Worm (Caenorhabditis elegans): ENCODE measurements around the gene Y56A3A.28.

The Y56A3A.28 gene

ce11 chrIII:11946062-11946749, 25.0 kb downstream of the Y56A3A.28 start (continued):
- TF ChIP-seq unc-62 (GFP tag; optimal IDR thresholded peaks at IDR 0.05) (no peak), K12H6.12 (tag; optimal IDR thresholded peaks at IDR 0.05) (peak; percentile 82), tbx-9 (tag; optimal IDR thresholded peaks at IDR 0.05; ENCODE audit: borderline replicate concordance) (no peak), nfyb-1 (GFP tag; IDR thresholded peaks at IDR 0.05) (peak; percentile 71; the same call in 1 of the 2 replicates), fkh-3 (tag; optimal IDR thresholded peaks at IDR 0.05) (no peak), nhr-80 (tag; optimal IDR thresholded peaks at IDR 0.05) (no peak), ets-4 (GFP tag; optimal IDR thresholded peaks at IDR 0.05) (no peak), akir-1 (GFP tag; optimal IDR thresholded peaks at IDR 0.05) (peak; percentile 43), rcor-1 (GFP tag; IDR thresholded peaks at IDR 0.05) (peak; percentile 82), xnd-1 (tag; optimal IDR thresholded peaks at IDR 0.05) (peak; percentile 37), ztf-26 (tag; optimal IDR thresholded peaks at IDR 0.05) (peak; percentile 37), madf-3 (GFP tag; IDR thresholded peaks at IDR 0.05) (0 out of 2 replicates have a peak, but pooled peaks have one; percentile 69), rpc-1 (optimal IDR thresholded peaks at IDR 0.05) (no peak), rpc-1 (tag; optimal IDR thresholded peaks at IDR 0.05) (no peak), pbrm-1 (GFP tag; IDR thresholded peaks at IDR 0.05) (peak; percentile 72), let-526 (GFP tag; IDR thresholded peaks at IDR 0.05) (peak; percentile 41; the same call in 1 of the 2 replicates), B0019.2 (GFP tag; conservative IDR thresholded peaks at IDR 0.05) (0 out of 2 replicates have a peak, but pooled peaks have one; percentile 43), nhr-90 (tag; optimal IDR thresholded peaks at IDR 0.05) (no peak), bed-1 (GFP tag; IDR thresholded peaks at IDR 0.05) (no peak), mel-28 (tag; optimal IDR thresholded peaks at IDR 0.05; ENCODE audit: borderline replicate concordance) (no peak), ama-1 (optimal IDR thresholded peaks at IDR 0.05) (no peak), ama-1 (GFP tag; optimal IDR thresholded peaks at IDR 0.05) (no peak), egrh-3 (GFP tag; IDR thresholded peaks at IDR 0.05) (0 out of 2 replicates have a peak, but pooled peaks have one; percentile 17), mes-4 (tag; optimal IDR thresholded peaks at IDR 0.05) (no peak), Y53G8AR.9 (GFP tag; conservative IDR thresholded peaks at IDR 0.05) (no peak), repo-1 (tag; optimal IDR thresholded peaks at IDR 0.05) (no peak), ztf-25 (GFP tag; IDR thresholded peaks at IDR 0.05) (no peak; the same call in 1 of the 2 replicates), lag-1 (GFP tag; IDR thresholded peaks at IDR 0.05) (0 out of 2 replicates have a peak, but pooled peaks have one; percentile 54), madf-8 (GFP tag; conservative IDR thresholded peaks at IDR 0.05) (peak; percentile 37), F22D6.2 (tag; optimal IDR thresholded peaks at IDR 0.05) (peak; percentile 49), egl-44 (GFP tag; IDR thresholded peaks at IDR 0.05) (no peak), madf-10 (tag; optimal IDR thresholded peaks at IDR 0.05) (peak; percentile 51), mcd-1 (GFP tag; IDR thresholded peaks at IDR 0.05) (peak; percentile 79), K11D2.4 (GFP tag; IDR thresholded peaks at IDR 0.05) (peak; percentile 77), hlh-12 (tag; optimal IDR thresholded peaks at IDR 0.05) (no peak), unc-130 (GFP tag; optimal IDR thresholded peaks at IDR 0.05) (peak; percentile 91), F49E8.2 (tag; optimal IDR thresholded peaks at IDR 0.05; ENCODE audit: insufficient read depth) (peak; percentile 39), dpff-1 (tag; optimal IDR thresholded peaks at IDR 0.05) (no peak), ekl-4 (GFP tag; IDR thresholded peaks at IDR 0.05) (peak; percentile 41; the same call in 1 of the 2 replicates), dpl-1 (GFP tag; optimal IDR thresholded peaks at IDR 0.05) (peak; percentile 31), lin-40 (tag; optimal IDR thresholded peaks at IDR 0.05) (peak; percentile 86), B0035.1 (tag; optimal IDR thresholded peaks at IDR 0.05) (peak; percentile 59), cebp-2 (GFP tag; IDR thresholded peaks at IDR 0.05) (no peak), Y56A3A.18 (GFP tag; IDR thresholded peaks at IDR 0.05) (no peak), efl-1 (GFP tag; optimal IDR thresholded peaks at IDR 0.05) (peak; percentile 12), nhr-179 (tag; optimal IDR thresholded peaks at IDR 0.05) (no peak), hrde-1 (tag; optimal IDR thresholded peaks at IDR 0.05; ENCODE audit: borderline replicate concordance) (peak; percentile 47), T26A5.8 (tag; optimal IDR thresholded peaks at IDR 0.05) (no peak)

Measured in whole organism, young adult.